Fruit fly (Drosophila melanogaster) whole organism, larva: ENCODE measurements around the gene CG32376.
"Not testable (repeated sequence)": the region's sequence is repeated elsewhere in the genome, so short reads cannot be mapped to it uniquely, and the experiment has no call there.

Source experiments
- noc ChIP-seq: fragments of 200-800 bp; sonication (Bioruptor generic); optimal IDR thresholded peaks from 3 replicates; lab custom pipeline; 2019; ENCODE audit warnings: missing biosample characterization, mild to moderate bottlenecking, missing genetic modification characterization, moderate library complexity

Gene CG32376

DNA sequence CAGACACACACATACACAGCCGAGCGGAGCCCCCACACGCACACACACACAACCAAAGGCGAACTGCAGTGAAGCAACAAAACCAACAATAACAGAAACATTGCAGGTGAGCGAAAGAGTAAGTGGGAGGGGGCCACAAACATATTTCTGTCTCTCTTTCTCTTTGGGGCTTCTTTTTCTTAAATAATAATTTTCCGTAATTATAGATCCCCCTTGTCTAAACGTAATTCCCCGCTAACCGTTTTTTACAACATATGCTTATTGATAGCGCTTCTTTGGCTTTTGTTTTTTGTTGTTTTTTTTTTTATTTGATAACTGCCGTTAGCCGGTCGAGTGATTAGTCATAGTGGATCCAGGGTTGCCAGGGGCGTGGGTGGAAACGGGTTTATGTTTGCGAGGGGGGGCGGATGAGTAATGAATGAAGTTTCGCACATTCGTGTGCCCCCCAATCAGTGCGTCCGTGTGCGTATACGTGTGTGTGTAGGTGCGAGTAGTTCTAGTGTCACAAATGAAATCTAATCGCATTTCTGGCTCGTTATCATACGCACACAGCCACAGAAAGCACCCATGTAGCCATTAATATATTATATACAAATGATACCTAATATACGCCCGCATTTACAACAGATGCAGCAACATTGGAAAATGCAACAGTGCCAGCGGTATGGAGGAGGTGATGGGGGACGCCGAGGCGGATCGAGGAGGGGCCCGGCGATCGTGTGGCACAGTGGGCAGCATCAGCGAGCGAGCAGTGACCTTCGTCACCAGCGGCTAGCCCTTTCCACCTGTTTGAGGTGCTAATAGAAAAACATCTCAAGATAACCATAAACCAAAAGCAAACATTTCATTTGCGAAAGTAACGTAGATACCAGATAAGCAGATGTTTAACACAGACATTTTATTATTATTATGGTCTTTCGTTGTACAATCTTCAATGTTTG lies 12.9 kb downstream of the CG32376 start:
- peak; percentile 51 for TF ChIP-seq noc (tag; lab: Kevin White, UChicago)

dm6 chr3L:7528380-7529080 lies 13.7 kb downstream of the CG32376 start, which contains the start of gene lqf:
Gene lqf (plus strand): TSS chr3L:7528780.
- no peak for TF ChIP-seq noc (tag; lab: Kevin White, UChicago)

DNA sequence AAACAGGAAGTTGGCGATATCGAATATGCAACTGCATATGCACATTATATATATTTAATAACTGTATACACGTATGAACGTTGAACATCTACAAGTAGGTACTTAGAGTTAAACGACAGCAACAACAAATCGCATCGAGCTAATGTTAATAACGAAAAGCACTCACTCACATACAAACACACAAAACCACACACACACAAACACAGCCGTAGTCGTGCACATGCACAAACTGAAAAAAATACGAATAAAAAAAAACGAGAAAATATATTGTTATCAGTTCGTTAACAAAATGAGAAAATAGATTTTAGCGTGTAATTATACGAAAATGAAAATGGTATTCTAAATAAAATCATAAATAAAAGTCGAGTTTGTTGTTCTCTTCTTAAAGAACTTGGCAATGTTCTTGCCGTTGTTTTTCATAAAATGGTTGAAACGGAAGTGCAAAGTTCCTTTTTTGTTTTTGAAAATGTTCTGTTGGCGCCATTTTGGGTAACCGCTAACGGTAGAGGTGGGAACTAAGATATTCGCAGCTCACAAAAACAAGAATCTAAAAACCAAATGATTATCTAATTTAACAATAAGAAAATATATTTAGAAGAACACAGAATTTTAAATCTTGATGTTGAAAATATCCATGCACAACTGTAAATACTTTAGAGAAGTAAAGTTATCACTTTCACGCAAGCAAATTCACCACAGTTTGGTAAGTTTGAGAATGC lies 14.4 kb downstream of the CG32376 start:
- no peak for TF ChIP-seq noc (tag; lab: Kevin White, UChicago)

DNA sequence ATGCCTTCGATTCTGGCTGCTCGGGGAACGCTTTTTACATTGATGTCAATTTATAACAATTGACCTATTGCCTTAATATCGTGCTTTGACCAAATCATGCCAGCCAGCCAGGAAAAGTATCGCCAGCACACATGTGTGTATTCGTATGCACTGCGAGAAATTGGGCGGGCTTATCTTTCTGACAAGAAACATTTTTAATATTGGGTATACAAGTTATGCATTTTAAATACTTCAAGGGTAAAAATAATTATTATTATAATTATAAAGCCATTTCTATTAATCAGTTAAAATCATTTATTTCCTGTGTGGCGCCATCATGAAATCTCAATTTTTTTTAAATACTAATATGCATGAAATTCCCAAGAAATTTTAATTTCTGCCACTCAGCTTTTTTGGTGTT lies 20.4 kb downstream of the CG32376 start:
- no peak for TF ChIP-seq noc (tag; lab: Kevin White, UChicago)

- no peak for TF ChIP-seq noc (tag; lab: Kevin White, UChicago)
Observed at dm6 chr3L:7520619-7521018, 21.6 kb downstream of the CG32376 start.

dm6 chr3L:7519219-7519618 lies 23.0 kb downstream of the CG32376 start:
- TF ChIP-seq noc (tag; lab: Kevin White, UChicago): no peak

DNA sequence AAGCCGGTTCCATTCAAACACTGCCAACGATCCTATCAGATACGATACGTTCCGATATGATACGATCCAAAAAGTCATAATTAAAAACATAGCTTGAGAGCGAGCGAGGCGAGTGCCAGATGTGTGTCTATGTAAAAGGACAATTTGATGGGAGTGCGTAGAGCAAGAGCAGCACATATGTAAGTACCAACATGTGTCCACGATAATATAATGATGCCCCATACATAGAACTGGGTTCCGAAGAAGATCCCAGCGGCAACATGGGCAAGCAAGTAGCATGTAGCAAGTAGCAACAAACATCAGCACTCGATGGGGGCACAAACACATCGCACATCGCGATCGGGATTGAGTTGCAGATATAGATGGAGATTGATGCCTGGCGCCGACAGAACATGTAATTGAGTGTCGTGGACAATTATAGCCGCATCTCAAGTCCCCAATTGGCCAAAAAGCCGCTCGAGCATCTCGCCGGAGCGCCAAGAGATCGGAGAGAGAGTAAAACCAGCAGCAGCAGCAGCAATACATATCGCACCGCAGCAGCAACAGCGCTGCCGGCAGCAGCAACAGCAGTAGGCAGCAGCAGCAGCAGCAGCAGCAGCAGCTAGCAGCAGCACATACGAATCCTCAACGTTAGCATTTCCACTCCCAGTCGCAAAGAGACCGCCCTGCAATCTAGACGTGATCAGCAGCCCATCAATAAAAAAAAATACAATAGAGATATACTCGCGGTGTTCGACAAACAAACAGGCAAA lies 23.7 kb downstream of the CG32376 start, which contains the start of gene ltl:
Gene ltl (plus strand): TSS at position 647 of the 752 bp plus-strand sequence.
- TF ChIP-seq noc (tag; lab: Kevin White, UChicago): no peak

DNA sequence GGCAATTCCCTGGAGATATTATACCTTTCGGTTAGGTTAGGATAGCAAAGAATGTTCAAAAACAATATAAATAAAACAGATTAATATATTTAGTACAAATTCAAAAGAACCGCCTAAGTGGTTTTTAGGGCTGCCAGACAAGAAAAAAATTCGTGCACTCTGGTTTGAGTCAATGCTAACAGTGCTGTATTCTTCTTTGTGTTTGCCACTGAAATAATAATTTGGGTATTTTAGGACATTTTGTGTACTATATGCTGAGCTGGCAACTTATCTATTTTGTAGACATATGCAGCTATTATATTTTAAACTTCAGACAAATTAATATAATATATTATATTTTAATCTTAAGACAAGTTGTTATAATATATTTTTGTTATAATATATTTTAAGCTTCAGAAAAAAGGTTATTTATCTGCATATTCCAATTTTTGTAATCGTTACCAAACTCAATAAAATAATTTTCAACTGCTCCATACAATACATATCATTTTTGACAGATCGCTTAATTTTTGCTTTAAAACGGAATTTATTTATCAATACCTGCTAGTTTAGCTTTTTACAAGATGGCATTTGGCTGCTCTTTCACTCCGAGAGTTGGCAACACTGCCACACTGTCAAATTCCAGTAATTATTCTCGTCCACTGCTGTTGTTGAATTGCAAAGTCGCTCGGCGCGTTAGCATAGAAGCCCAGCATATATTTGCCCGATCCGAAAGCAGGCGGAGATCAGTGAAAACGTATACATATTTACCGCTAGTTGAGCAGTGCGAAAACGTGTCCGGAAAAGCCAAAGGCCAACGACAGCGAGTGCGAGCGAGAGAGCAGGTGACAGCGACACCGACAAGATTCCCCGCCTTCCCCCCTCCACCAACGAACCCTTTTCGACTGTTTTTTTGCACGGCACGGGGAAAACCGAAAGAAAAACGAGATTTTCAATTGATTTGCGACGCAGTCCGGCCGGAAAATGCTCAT lies 31.6 kb downstream of the CG32376 start, which contains the start of gene CG7546:
Gene CG7546 (plus strand): TSS at position 573 of the 971 bp plus-strand sequence.
- TF ChIP-seq noc (tag; lab: Kevin White, UChicago): peak; percentile 4

dm6 chr3L:7506117-7506516 lies 36.1 kb downstream of the CG32376 start, which contains the start of gene CG7548:
Gene CG7548 (minus strand): TSS chr3L:7506217.
- no peak for TF ChIP-seq noc (tag; lab: Kevin White, UChicago)

- not testable (repeated sequence) for TF ChIP-seq noc (tag; lab: Kevin White, UChicago)
Observed at dm6 chr3L:7498731-7499130, 43.5 kb downstream of the CG32376 start, which contains the start of gene CG8539. Gene CG8539 (minus strand): TSS chr3L:7498831.

DNA sequence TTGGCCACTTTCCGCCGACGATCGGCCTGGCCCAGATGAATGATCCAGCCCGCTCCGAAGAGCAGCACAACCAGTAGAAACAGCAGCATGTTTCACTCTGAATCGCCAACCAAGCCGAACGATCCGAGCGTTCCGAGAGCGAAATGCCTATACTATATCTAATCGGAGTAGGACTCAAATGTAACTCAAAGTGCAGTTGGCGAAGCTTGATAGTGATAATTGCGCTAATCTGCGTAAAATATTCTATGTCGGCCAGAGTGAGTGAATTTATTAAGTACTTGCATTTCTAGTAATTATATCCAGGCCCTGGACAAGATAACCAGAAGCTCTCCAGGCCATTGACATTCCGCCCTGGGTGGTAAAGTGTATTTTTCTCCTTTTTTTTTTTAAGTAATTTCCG lies 46.2 kb downstream of the CG32376 start, which contains the start of gene Cyp4d8:
Gene Cyp4d8 (minus strand): TSS at position 101 of the 400 bp plus-strand sequence.
- TF ChIP-seq noc (tag; lab: Kevin White, UChicago): no peak
